Worm (Caenorhabditis elegans): ENCODE data around the gene str-87.

str-87 gene

ce11 chrV:8938943-8939342, 49.1 kb downstream of the str-87 start:
- TF ChIP-seq egl-27 (tag; optimal IDR thresholded peaks at IDR 0.05) (no peak), unc-39 (tag; optimal IDR thresholded peaks at IDR 0.05) (no peak), aly-2 (tag; optimal IDR thresholded peaks at IDR 0.05) (no peak), nhr-129 (tag; optimal IDR thresholded peaks at IDR 0.05) (no peak)

- no peak for TF ChIP-seq ztf-1 (GFP tag; conservative IDR thresholded peaks at IDR 0.05)
- peak; percentile 11 for TF ChIP-seq ama-1 (optimal IDR thresholded peaks at IDR 0.05)
These were observed 49.6 kb downstream of the str-87 start for ce11 chrV:8938445-8938844.

- no peak for TF ChIP-seq nhr-12 (tag; optimal IDR thresholded peaks at IDR 0.05)
- TF ChIP-seq ama-1 (optimal IDR thresholded peaks at IDR 0.05) = peak; percentile 75
These were observed 50.3 kb downstream of the str-87 start for ce11 chrV:8937476-8938249.

- TF ChIP-seq sem-4 (tag; optimal IDR thresholded peaks at IDR 0.05) = no peak
- TF ChIP-seq F13H6.1 (tag; optimal IDR thresholded peaks at IDR 0.05) = peak; percentile 5
- TF ChIP-seq sma-3 (GFP tag; optimal IDR thresholded peaks at IDR 0.05) = no peak
- no peak for TF ChIP-seq zag-1 (tag; optimal IDR thresholded peaks at IDR 0.05)
- peak; percentile 62 for TF ChIP-seq fos-1 (tag; optimal IDR thresholded peaks at IDR 0.05)
- no peak for TF ChIP-seq mbf-1 (tag; optimal IDR thresholded peaks at IDR 0.05)
- peak; percentile 48 for TF ChIP-seq ceh-16 (tag; optimal IDR thresholded peaks at IDR 0.05)
- peak in 1 of 2 experiments; percentile 10 for TF ChIP-seq lsy-2 (tag; optimal IDR thresholded peaks at IDR 0.05)
- no peak for TF ChIP-seq R02D3.7 (tag; optimal IDR thresholded peaks at IDR 0.05)
- no peak for TF ChIP-seq peb-1 (tag; optimal IDR thresholded peaks at IDR 0.05)
- TF ChIP-seq nhr-129 (tag; optimal IDR thresholded peaks at IDR 0.05) = peak; percentile 12
- peak; percentile 47 for TF ChIP-seq C34F6.9 (tag; optimal IDR thresholded peaks at IDR 0.05)
- TF ChIP-seq aly-2 (tag; optimal IDR thresholded peaks at IDR 0.05) = no peak
- peak; percentile 34 for TF ChIP-seq nhr-6 (tag; optimal IDR thresholded peaks at IDR 0.05)
These were observed 51.1 kb downstream of the str-87 start for ce11 chrV:8936791-8937475.
